Fruit fly (Drosophila melanogaster) whole organism, pupa: ENCODE measurements around the gene zuc.

Experiments
- CG10348 ChIP-seq: fragments of 200-800 bp; sonication (Bioruptor generic); IDR thresholded peaks from 2 replicates; pipeline ENCODE4 v1.3.6; 2022; ENCODE audit warnings: missing biosample characterization, missing genetic modification characterization
- CG4496 ChIP-seq: fragments of 200-800 bp; sonication (Bioruptor generic); IDR thresholded peaks from 3 replicates; pipeline ENCODE4 v1.3.6; 2022; ENCODE audit warnings: missing biosample characterization, missing genetic modification characterization

DNA sequence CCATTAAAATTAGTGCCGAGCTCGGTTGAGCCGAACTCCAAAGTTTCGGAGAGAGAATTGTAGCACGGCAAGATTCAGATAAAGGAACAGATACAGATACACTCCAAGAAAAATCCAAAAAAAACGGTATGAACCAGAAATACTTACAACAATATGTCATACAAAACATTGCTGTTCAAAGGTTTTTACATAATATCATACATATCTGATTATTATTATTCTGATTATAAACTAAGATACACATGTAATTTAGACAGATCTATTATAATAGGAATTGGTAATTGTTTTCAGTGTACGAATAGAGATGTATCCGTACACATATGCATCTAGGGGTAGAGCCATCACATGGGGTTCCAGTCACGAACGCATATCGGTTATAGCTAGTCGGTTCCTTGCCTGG, 9.6 kb downstream of the zuc start:
- TF ChIP-seq CG10348 (GFP tag; lab: Robert Waterston, UW) (no peak), CG4496 (GFP tag; lab: Robert Waterston, UW) (no peak)
